Worm (Caenorhabditis elegans): ENCODE measurements around the gene ZK418.10.

The ZK418.10 gene

DNA sequence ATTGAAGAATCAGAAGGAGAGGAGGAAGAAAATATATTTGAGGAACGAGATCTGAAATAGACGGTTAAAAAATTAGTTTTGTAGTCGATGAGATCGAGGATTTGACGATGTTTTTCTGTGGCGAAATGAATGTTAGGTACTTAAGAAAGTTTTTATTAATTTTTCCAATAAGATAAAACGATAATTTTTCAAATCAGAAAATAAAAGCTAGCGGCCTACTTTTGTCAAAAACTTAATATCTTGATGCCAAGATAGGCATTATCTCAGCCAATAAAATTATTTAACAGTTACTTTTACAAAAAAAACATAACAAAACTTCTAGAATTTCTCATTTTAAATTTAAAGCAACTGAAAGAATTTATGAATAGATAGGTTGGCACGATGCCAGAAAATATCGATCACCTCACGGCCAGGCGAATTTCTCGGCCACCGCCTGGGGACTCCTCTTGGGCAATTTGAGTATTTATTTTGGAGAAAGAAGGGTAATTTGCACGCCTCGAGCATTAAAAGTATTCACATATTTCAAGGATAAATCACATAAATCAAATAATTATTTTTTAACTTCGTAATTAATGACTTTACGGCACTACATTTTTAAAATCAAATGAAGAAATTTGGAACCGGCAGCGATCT, 2.7 kb downstream of the ZK418.10 start, which contains the start of gene fubl-2 (continued):
- TF ChIP-seq C16A3.4 (tag; optimal IDR thresholded peaks at IDR 0.05) = peak; percentile 43
- no peak for TF ChIP-seq ces-1 (GFP tag; optimal IDR thresholded peaks at IDR 0.05)
- TF ChIP-seq mef-2 (tag; optimal IDR thresholded peaks at IDR 0.05) = no peak
- peak; percentile 94 for TF ChIP-seq rnt-1 (tag; optimal IDR thresholded peaks at IDR 0.05)
- TF ChIP-seq ceh-88 (GFP tag; IDR thresholded peaks at IDR 0.05) = no peak
- peak; percentile 0 for TF ChIP-seq F16B12.6 (tag; optimal IDR thresholded peaks at IDR 0.05)
- no peak for TF ChIP-seq ceh-63 (GFP tag; optimal IDR thresholded peaks at IDR 0.05)
- TF ChIP-seq pag-3 (tag; optimal IDR thresholded peaks at IDR 0.05; ENCODE audit: borderline replicate concordance, insufficient read depth) = no peak
- no peak for TF ChIP-seq pqm-1 (tag; optimal IDR thresholded peaks at IDR 0.05)
- TF ChIP-seq fkh-4 (tag; optimal IDR thresholded peaks at IDR 0.05; ENCODE audit: borderline replicate concordance) = peak; percentile 54
- no peak for TF ChIP-seq unc-62 (GFP tag; optimal IDR thresholded peaks at IDR 0.05)
- TF ChIP-seq hlh-17 (GFP tag; optimal IDR thresholded peaks at IDR 0.05; ENCODE audit: borderline replicate concordance) = no peak
- peak; percentile 87 for TF ChIP-seq nhr-85 (tag)
- TF ChIP-seq fkh-10 (GFP tag; optimal IDR thresholded peaks at IDR 0.05) = no peak
- TF ChIP-seq swsn-7 (tag; optimal IDR thresholded peaks at IDR 0.05) = peak; percentile 66
- TF ChIP-seq ztf-11 (tag; optimal IDR thresholded peaks at IDR 0.05) = peak in 1 of 2 experiments; percentile 68
- TF ChIP-seq mab-9 (GFP tag; IDR thresholded peaks at IDR 0.05) = no peak
- TF ChIP-seq zag-1 (tag; optimal IDR thresholded peaks at IDR 0.05) = no peak
- TF ChIP-seq efl-1 (optimal IDR thresholded peaks at IDR 0.05) = peak; percentile 73 to 74
- TF ChIP-seq efl-1 (GFP tag; optimal IDR thresholded peaks at IDR 0.05 in 1 of 2) = peak in 1 of 2 experiments; percentile 51
- peak; percentile 53 to 69 for TF ChIP-seq lin-35 (GFP tag; optimal IDR thresholded peaks at IDR 0.05)
- TF ChIP-seq zip-4 (GFP tag; optimal IDR thresholded peaks at IDR 0.05) = no peak
- TF ChIP-seq nhr-90 (tag; optimal IDR thresholded peaks at IDR 0.05; ENCODE audit: poor library complexity) = peak; percentile 72
- TF ChIP-seq fos-1 (tag; optimal IDR thresholded peaks at IDR 0.05) = peak; percentile 19
- no peak for TF ChIP-seq ceh-8 (GFP tag; optimal IDR thresholded peaks at IDR 0.05)
- TF ChIP-seq nhr-237 (tag; optimal IDR thresholded peaks at IDR 0.05) = no peak
- TF ChIP-seq nhr-76 (tag; optimal IDR thresholded peaks at IDR 0.05) = no peak
- TF ChIP-seq nhr-28 (tag; optimal IDR thresholded peaks at IDR 0.05) = no peak
- TF ChIP-seq irx-1 (tag; optimal IDR thresholded peaks at IDR 0.05) = peak; percentile 51
- peak; percentile 83 for TF ChIP-seq nhr-71 (tag; optimal IDR thresholded peaks at IDR 0.05)
- no peak for TF ChIP-seq unc-130 (tag; optimal IDR thresholded peaks at IDR 0.05)
- peak; percentile 86 for TF ChIP-seq lir-3 (tag; optimal IDR thresholded peaks at IDR 0.05; ENCODE audit: poor library complexity)
- peak; percentile 62 for TF ChIP-seq pax-3 (tag; optimal IDR thresholded peaks at IDR 0.05)
- TF ChIP-seq dsc-1 (tag; optimal IDR thresholded peaks at IDR 0.05) = peak; percentile 79
- TF ChIP-seq aly-2 (tag; optimal IDR thresholded peaks at IDR 0.05) = no peak
- peak; percentile 76 for TF ChIP-seq nhr-47 (tag; optimal IDR thresholded peaks at IDR 0.05)
- peak; percentile 6 for TF ChIP-seq skn-1 (tag; optimal IDR thresholded peaks at IDR 0.05)
- TF ChIP-seq unc-30 (tag; optimal IDR thresholded peaks at IDR 0.05) = no peak
- peak; percentile 74 for TF ChIP-seq xbp-1 (tag; optimal IDR thresholded peaks at IDR 0.05)
- TF ChIP-seq vab-15 (tag; optimal IDR thresholded peaks at IDR 0.05) = peak; percentile 51
- TF ChIP-seq nhr-11 (tag; optimal IDR thresholded peaks at IDR 0.05) = no peak
- no peak for TF ChIP-seq C34B4.2 (tag; optimal IDR thresholded peaks at IDR 0.05)
- TF ChIP-seq jun-1 (tag; optimal IDR thresholded peaks at IDR 0.05) = no peak
- TF ChIP-seq unc-86 (tag; optimal IDR thresholded peaks at IDR 0.05) = peak; percentile 43
- TF ChIP-seq dpl-1 (GFP tag; optimal IDR thresholded peaks at IDR 0.05) = peak; percentile 53 to 71 (median 54)
